Worm (Caenorhabditis elegans) whole organism, L4 larva: ENCODE results near the gene R12C12.9.
"Not testable (repeated sequence)": the region's sequence is repeated elsewhere in the genome, so short reads cannot be mapped to it uniquely, and the experiment has no call there.

Experiments used
- F10B5.3 ChIP-seq: sonication (generic microtip); optimal IDR thresholded peaks from 2 replicates; lab custom pipeline; 2016; ENCODE audit warnings: mild to moderate bottlenecking, missing genetic modification characterization, missing compliant biosample characterization
- F26F4.8 ChIP-seq: fragments of 200-800 bp; sonication (Bioruptor generic); conservative IDR thresholded peaks from 2 replicates; pipeline ENCODE4 v1.3.6; 2022; ENCODE audit warnings: missing genetic modification characterization, missing compliant biosample characterization
- F49E8.2 ChIP-seq: sonication (generic microtip); optimal IDR thresholded peaks from 2 replicates; lab custom pipeline; 2016; ENCODE audit warnings: missing compliant biosample characterization, mild to moderate bottlenecking, missing genetic modification characterization, borderline replicate concordance
- Y75B8A.6 ChIP-seq: fragments of 200-800 bp; sonication (Bioruptor generic); IDR thresholded peaks from 2 replicates; pipeline ENCODE4 v1.3.6; 2022; ENCODE audit warnings: missing genetic modification reagents, missing genetic modification characterization, missing compliant biosample characterization
- ceh-82 ChIP-seq: sonication (generic microtip); optimal IDR thresholded peaks from 2 replicates; lab custom pipeline; 2017; ENCODE audit warnings: missing biosample characterization, missing genetic modification characterization
- ctbp-1 ChIP-seq: fragments of 200-800 bp; sonication (Bioruptor generic); IDR thresholded peaks from 2 replicates; pipeline ENCODE4 v1.3.6; 2022; ENCODE audit warnings: missing genetic modification reagents, missing genetic modification characterization, missing compliant biosample characterization
- daf-8 ChIP-seq: fragments of 200-800 bp; sonication (Bioruptor generic); IDR thresholded peaks from 2 replicates; pipeline ENCODE4 v1.3.6; 2022; ENCODE audit warnings: missing genetic modification characterization, missing compliant biosample characterization
- dve-1 ChIP-seq: sonication (generic microtip); optimal IDR thresholded peaks from 2 replicates; lab custom pipeline; 2017; ENCODE audit warnings: antibody characterized with exemption, mild to moderate bottlenecking, missing genetic modification characterization, missing compliant biosample characterization; ENCODE audit not compliant: insufficient read depth
- fkh-10 ChIP-seq: fragments of 150-350 bp; optimal IDR thresholded peaks from 2 replicates; lab custom pipeline; 2014; ENCODE audit warnings: missing biosample characterization, missing genetic modification reagents, missing genetic modification characterization
- gei-8 ChIP-seq: fragments of 200-800 bp; sonication (Bioruptor generic); optimal IDR thresholded peaks from 2 replicates; lab custom pipeline; 2018; ENCODE audit warnings: mild to moderate bottlenecking, missing genetic modification characterization, missing compliant biosample characterization
- hlh-30 ChIP-seq: sonication (generic microtip); optimal IDR thresholded peaks from 2 replicates; lab custom pipeline; 2017; ENCODE audit warnings: antibody characterized with exemption, mild to moderate bottlenecking, missing genetic modification characterization, missing compliant biosample characterization; ENCODE audit not compliant: insufficient read depth
- jun-1 ChIP-seq: fragments of 150-350 bp; optimal IDR thresholded peaks from 2 replicates; lab custom pipeline; 2014; ENCODE audit warnings: missing biosample characterization, missing genetic modification reagents, missing genetic modification characterization
- lim-7 ChIP-seq: fragments of 200-800 bp; sonication (Bioruptor generic); IDR thresholded peaks from 2 replicates; pipeline ENCODE4 v1.3.6; 2022; ENCODE audit warnings: missing genetic modification characterization, missing compliant biosample characterization
- lin-1 ChIP-seq: fragments of 200-800 bp; sonication (Bioruptor generic); IDR thresholded peaks from 2 replicates; pipeline ENCODE4 v1.3.6; 2022; ENCODE audit warnings: missing genetic modification reagents, missing genetic modification characterization, missing compliant biosample characterization
- lir-3 ChIP-seq: sonication (generic microtip); optimal IDR thresholded peaks from 2 replicates; lab custom pipeline; 2016; ENCODE audit warnings: mild to moderate bottlenecking, missing genetic modification characterization, missing compliant biosample characterization
- madf-5 ChIP-seq, 2 experiments: fragments of 200-800 bp; sonication (Bioruptor generic); IDR thresholded peaks; 2 replicates each; pipeline ENCODE4 v1.3.6; 2022; ENCODE audit warnings: missing compliant biosample characterization in 2 of 2, missing genetic modification characterization in 2 of 2
- mdl-1 ChIP-seq, 2 experiments: fragments of 150-350 bp in 1 of 2; sonication (generic microtip) in 1 of 2; optimal IDR thresholded peaks; 2 replicates each; lab custom pipeline; 2014 to 2017; ENCODE audit warnings: missing biosample characterization in 2 of 2, missing genetic modification characterization in 2 of 2
- mdt-29 ChIP-seq: fragments of 200-800 bp; sonication (Bioruptor generic); IDR thresholded peaks from 2 replicates; pipeline ENCODE4 v1.3.6; 2022; ENCODE audit warnings: missing genetic modification reagents, missing genetic modification characterization, missing compliant biosample characterization
- mxl-3 ChIP-seq: fragments of 200-800 bp; sonication (Bioruptor generic); optimal IDR thresholded peaks from 2 replicates; lab custom pipeline; 2018; ENCODE audit warnings: mild to moderate bottlenecking, missing genetic modification characterization, missing compliant biosample characterization
- nhr-10 ChIP-seq: fragments of 150-350 bp; optimal IDR thresholded peaks from 2 replicates; lab custom pipeline; 2014; ENCODE audit warnings: missing biosample characterization, missing genetic modification characterization
- nhr-111 ChIP-seq: fragments of 200-800 bp; sonication (Bioruptor generic); optimal IDR thresholded peaks from 2 replicates; lab custom pipeline; 2018; ENCODE audit warnings: mild to moderate bottlenecking, missing genetic modification characterization, missing compliant biosample characterization
- nhr-76 ChIP-seq: fragments of 150-350 bp; optimal IDR thresholded peaks from 2 replicates; lab custom pipeline; 2014; ENCODE audit warnings: missing biosample characterization, missing genetic modification characterization
- nhr-77 ChIP-seq: fragments of 150-350 bp; optimal IDR thresholded peaks from 2 replicates; lab custom pipeline; 2014; ENCODE audit warnings: missing biosample characterization, missing genetic modification characterization
- php-3 ChIP-seq: fragments of 200-800 bp; sonication (Bioruptor generic); IDR thresholded peaks from 2 replicates; pipeline ENCODE4 v1.3.6; 2022; ENCODE audit warnings: missing genetic modification reagents, missing genetic modification characterization, missing compliant biosample characterization
- pqm-1 ChIP-seq: sonication (generic microtip); optimal IDR thresholded peaks from 2 replicates; lab custom pipeline; 2017; ENCODE audit warnings: missing biosample characterization, missing genetic modification characterization
- saeg-2 ChIP-seq: fragments of 200-800 bp; sonication (Bioruptor generic); IDR thresholded peaks from 2 replicates; pipeline ENCODE4 v1.3.6; 2022; ENCODE audit warnings: missing genetic modification reagents, missing genetic modification characterization, missing compliant biosample characterization
- sdz-12 ChIP-seq: fragments of 200-800 bp; sonication (Bioruptor generic); optimal IDR thresholded peaks from 2 replicates; lab custom pipeline; 2018; ENCODE audit warnings: mild to moderate bottlenecking, missing genetic modification characterization, missing compliant biosample characterization
- set-16 ChIP-seq: fragments of 200-800 bp; sonication (Bioruptor generic); IDR thresholded peaks from 2 replicates; pipeline ENCODE4 v1.3.6; 2022; ENCODE audit warnings: missing genetic modification reagents, missing genetic modification characterization, missing compliant biosample characterization
- spr-1 ChIP-seq: sonication (generic microtip); optimal IDR thresholded peaks from 2 replicates; lab custom pipeline; 2016; ENCODE audit warnings: mild to moderate bottlenecking, missing genetic modification characterization, missing compliant biosample characterization
- unc-130 ChIP-seq: sonication (generic microtip); optimal IDR thresholded peaks from 2 replicates; lab custom pipeline; 2016; ENCODE audit warnings: missing genetic modification reagents, missing genetic modification characterization, missing compliant biosample characterization
- unc-62 ChIP-seq, 3 experiments: fragments of 150-350 bp in 1 of 3; sonication (generic microtip); optimal IDR thresholded peaks in 2 of 3; peaks in 1 of 3; 1 replicate in 1 of 3; 2 replicates in 2 of 3; lab custom pipeline; 2014 to 2017; ENCODE audit warnings: missing biosample characterization in 3 of 3, missing genetic modification characterization in 3 of 3, missing genetic modification reagents in 3 of 3, missing genotype in 1 of 3
- zfp-2 ChIP-seq: sonication (generic microtip); optimal IDR thresholded peaks from 2 replicates; lab custom pipeline; 2016; ENCODE audit warnings: mild to moderate bottlenecking, missing genetic modification characterization, missing compliant biosample characterization
- ztf-11 ChIP-seq: fragments of 150-350 bp; optimal IDR thresholded peaks from 2 replicates; lab custom pipeline; 2014; ENCODE audit warnings: missing biosample characterization, missing genetic modification characterization

Gene R12C12.9

DNA sequence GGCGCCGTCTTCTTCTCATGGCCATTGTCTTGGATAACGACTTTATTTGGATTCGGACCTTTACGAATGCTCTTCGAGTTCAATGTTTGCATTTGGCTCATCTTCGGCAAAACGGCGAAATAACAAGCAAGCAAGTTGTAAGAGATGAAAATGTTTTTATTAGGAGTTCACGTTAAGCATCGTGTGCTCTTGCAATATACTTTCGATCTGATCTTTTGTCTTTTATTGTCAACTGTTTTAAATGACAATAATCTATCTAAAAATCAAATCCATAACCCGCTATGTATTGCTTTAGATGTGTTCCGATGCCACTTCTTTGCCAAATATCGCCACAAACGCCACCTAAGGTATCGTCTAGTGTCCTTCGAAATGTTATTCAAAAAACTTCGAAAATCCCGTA is 8.4 kb downstream of the R12C12.9 start, which contains the start of gene ZK84.5:
TSS of gene ZK84.5 (minus strand) at position 101 of the 400 bp plus-strand sequence.
- TF ChIP-seq ztf-11 (no peak), jun-1 (tag; lab: Kevin White, UChicago) (no peak), ceh-82 (tag; lab: Kevin White, UChicago) (no peak), nhr-77 (no peak), nhr-10 (tag; lab: Kevin White, UChicago) (no peak), Y75B8A.6 (no peak), nhr-76 (tag; lab: Kevin White, UChicago) (no peak), dve-1 (tag; lab: Kevin White, UChicago) (no peak), ctbp-1 (GFP tag; lab: Robert Waterston, UW) (no peak), zfp-2 (tag; lab: Kevin White, UChicago) (no peak), hlh-30 (tag; lab: Kevin White, UChicago) (no peak), nhr-111 (GFP tag; lab: Kevin White, UChicago) (no peak), php-3 (GFP tag; lab: Robert Waterston, UW) (no peak), F26F4.8 (GFP tag; lab: Robert Waterston, UW) (no peak), gei-8 (GFP tag; lab: Kevin White, UChicago) (no peak), mdt-29 (GFP tag; lab: Robert Waterston, UW) (no peak), spr-1 (tag; lab: Kevin White, UChicago) (no peak), lir-3 (tag; lab: Kevin White, UChicago) (no peak), saeg-2 (no peak), daf-8 (GFP tag; lab: Robert Waterston, UW) (no peak)
- TF ChIP-seq, all 104 proteins: peak for 0

DNA sequence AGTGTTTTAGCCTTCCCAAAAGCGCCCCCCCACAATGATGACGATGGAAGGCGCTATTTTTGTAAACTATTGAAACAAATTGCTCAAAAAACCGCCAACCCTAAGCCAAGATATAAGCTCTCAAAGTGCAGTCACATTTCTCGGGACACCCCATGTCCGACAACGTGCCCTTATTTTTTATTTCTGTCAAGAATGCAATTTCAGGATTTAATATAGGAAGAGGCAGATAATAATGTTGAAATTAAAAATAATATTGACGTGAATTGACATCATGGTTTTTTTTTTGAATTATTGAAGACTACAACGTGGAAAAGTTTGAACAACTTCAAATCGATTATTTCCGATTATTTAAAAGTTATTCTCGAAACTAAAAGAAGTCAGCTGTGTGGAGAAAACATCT is 10.7 kb downstream of the R12C12.9 start, which contains the start of gene ZK84.2:
TSS of gene ZK84.2 (plus strand) at position 301 of the 400 bp plus-strand sequence.
- TF ChIP-seq F49E8.2 (tag; lab: Kevin White, UChicago); sdz-12 (GFP tag; lab: Kevin White, UChicago); F10B5.3 (tag; lab: Kevin White, UChicago): not testable (repeated sequence)

DNA sequence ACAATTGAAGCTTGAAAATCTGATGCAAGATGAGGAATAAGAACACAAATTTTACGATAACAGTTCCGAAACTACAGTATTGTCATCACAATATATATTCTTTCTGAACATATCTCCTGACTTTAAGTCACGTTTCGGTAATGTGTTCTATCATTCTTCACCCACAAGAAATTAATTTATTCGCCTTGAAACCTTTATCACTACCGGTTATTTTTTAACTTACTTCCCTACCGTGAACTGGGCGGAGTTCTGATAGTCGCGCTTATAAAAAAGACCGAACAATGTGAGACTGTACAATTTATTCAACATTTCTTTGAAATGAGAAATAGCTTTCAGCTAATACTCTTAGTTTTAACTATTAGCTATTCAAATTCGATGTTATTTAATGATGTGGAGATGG is 14.2 kb downstream of the R12C12.9 start, which contains the start of gene ins-20:
TSS of gene ins-20 (plus strand) at position 301 of the 400 bp plus-strand sequence.
- TF ChIP-seq fkh-10, result no peak
- TF ChIP-seq lim-7, result no peak
- TF ChIP-seq unc-130 (GFP tag; lab: Kevin White, UChicago), result no peak
- no peak for TF ChIP-seq lin-1 (GFP tag; lab: Robert Waterston, UW)
- no peak for TF ChIP-seq ceh-82 (tag; lab: Kevin White, UChicago)
- TF ChIP-seq nhr-111 (GFP tag; lab: Kevin White, UChicago), result no peak
- TF ChIP-seq madf-5 (GFP tag; IDR thresholded peaks at IDR 0.05; lab: Robert Waterston, UW), result no peak
- TF ChIP-seq mxl-3 (GFP tag; lab: Kevin White, UChicago), result no peak

DNA sequence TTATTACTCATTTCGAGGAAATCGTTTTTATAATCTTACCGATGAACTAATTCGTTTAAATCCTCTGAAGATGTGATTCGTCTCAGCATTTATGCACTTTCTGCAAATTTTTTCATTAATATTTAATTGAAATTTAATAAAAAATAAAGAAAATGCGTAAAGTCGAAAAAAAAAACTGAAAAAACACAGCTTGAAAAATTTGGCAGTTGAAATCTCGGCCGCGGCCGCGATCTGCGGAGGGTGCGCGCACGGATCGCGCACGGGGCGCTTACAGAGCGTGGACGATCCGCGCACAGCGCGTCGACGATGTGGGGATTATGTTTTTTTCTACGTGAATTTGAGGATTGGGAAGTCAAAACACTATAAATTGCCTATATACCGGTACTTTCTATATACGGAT is 15.9 kb downstream of the R12C12.9 start, which contains the start of gene ZK84.4:
TSS of gene ZK84.4 (minus strand) at position 101 of the 400 bp plus-strand sequence.
- TF ChIP-seq set-16, result peak; percentile 47; the same call in 1 of the 2 replicates
- TF ChIP-seq, all 104 proteins: peak for 1; not testable (repeated sequence) for 103

DNA sequence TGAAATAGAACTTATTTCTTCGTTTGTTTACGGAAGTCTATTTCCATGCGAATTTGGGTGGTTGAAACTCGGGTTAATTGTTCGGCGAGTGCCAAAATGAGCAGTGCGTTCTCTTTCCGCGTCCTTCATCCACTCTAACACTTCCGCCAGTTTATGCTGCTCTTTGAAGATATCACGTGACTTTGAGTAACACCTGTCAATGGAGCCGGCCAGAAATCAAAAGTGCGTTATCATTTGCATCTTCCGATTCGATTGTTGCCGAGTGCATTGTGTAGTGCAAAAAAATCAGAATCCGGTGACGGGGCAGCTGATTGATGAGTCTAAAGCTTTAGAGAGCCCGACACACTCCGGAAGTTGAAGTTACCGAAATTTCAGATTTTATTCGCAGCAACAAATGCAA is 23.8 kb downstream of the R12C12.9 start:
- TF ChIP-seq unc-62 (GFP tag; optimal IDR thresholded peaks at IDR 0.05 in 1 of 2; lab: Kevin White, UChicago), result peak in 1 of 2 experiments; percentile 93
- no peak for TF ChIP-seq unc-62 (tag; optimal IDR thresholded peaks at IDR 0.05; lab: Kevin White, UChicago)
- no peak for TF ChIP-seq mdl-1 (tag; optimal IDR thresholded peaks at IDR 0.05; lab: Kevin White, UChicago)
- TF ChIP-seq pqm-1 (tag; lab: Kevin White, UChicago), result no peak
